Worm (Caenorhabditis elegans) whole organism, L3 larva: ENCODE measurements around the gene Y51B9A.7.

Experiments used
- R02D3.7 ChIP-seq: fragments of 150-350 bp; optimal IDR thresholded peaks from 2 replicates; lab custom pipeline; 2014; ENCODE audit warnings: missing biosample characterization, missing genetic modification characterization
- ZK546.5 ChIP-seq: sonication (generic microtip); optimal IDR thresholded peaks from 2 replicates; lab custom pipeline; 2017; ENCODE audit warnings: missing biosample characterization, missing genetic modification characterization
- ama-1 ChIP-seq: fragments of 150-350 bp; optimal IDR thresholded peaks from 2 replicates; lab custom pipeline; 2018
- ceh-28 ChIP-seq: fragments of 150-350 bp; optimal IDR thresholded peaks from 2 replicates; lab custom pipeline; 2014; ENCODE audit warnings: missing biosample characterization, missing genetic modification reagents, missing genetic modification characterization
- ceh-9 ChIP-seq: sonication (generic microtip); optimal IDR thresholded peaks from 2 replicates; lab custom pipeline; 2018; ENCODE audit warnings: missing biosample characterization, missing genetic modification characterization
- daf-12 ChIP-seq: fragments of 150-350 bp; optimal IDR thresholded peaks from 2 replicates; lab custom pipeline; 2014; ENCODE audit warnings: missing biosample characterization, missing genetic modification reagents, missing genetic modification characterization
- egl-27 ChIP-seq: sonication (generic microtip); optimal IDR thresholded peaks from 4 replicates; lab custom pipeline; 2017; ENCODE audit warnings: missing biosample characterization, missing genetic modification reagents, missing genetic modification characterization
- egl-5 ChIP-seq: fragments of 150-350 bp; optimal IDR thresholded peaks from 2 replicates; lab custom pipeline; 2017; ENCODE audit warnings: missing biosample characterization, missing genetic modification reagents, missing genetic modification characterization, inconsistent platforms
- elt-1 ChIP-seq: fragments of 150-350 bp; optimal IDR thresholded peaks from 2 replicates; lab custom pipeline; 2014; ENCODE audit warnings: missing biosample characterization, missing genetic modification characterization
- elt-2 ChIP-seq: sonication (generic microtip); optimal IDR thresholded peaks from 2 replicates; lab custom pipeline; 2016; ENCODE audit warnings: missing genetic modification reagents, mild to moderate bottlenecking, missing genetic modification characterization, missing compliant biosample characterization
- elt-3 ChIP-seq, 3 experiments: fragments of 150-350 bp in 1 of 3; sonication (generic microtip) in 2 of 3; optimal IDR thresholded peaks; 2 replicates in 2 of 3; 4 replicates in 1 of 3; lab custom pipeline; 2014 to 2017; ENCODE audit warnings: missing biosample characterization in 3 of 3, missing genetic modification characterization in 3 of 3
- eor-1 ChIP-seq, 2 experiments: fragments of 150-350 bp; optimal IDR thresholded peaks; 2 replicates each; lab custom pipeline; 2014 to 2018; ENCODE audit warnings: missing biosample characterization in 2 of 2, missing genetic modification characterization in 2 of 2
- fkh-10 ChIP-seq: sonication (generic microtip); optimal IDR thresholded peaks from 2 replicates; lab custom pipeline; 2017; ENCODE audit warnings: missing biosample characterization, missing genetic modification reagents, missing genetic modification characterization
- fkh-2 ChIP-seq: fragments of 150-350 bp; optimal IDR thresholded peaks from 2 replicates; lab custom pipeline; 2014; ENCODE audit warnings: missing biosample characterization, missing genetic modification reagents, missing genetic modification characterization
- fos-1 ChIP-seq: fragments of 150-350 bp; optimal IDR thresholded peaks from 2 replicates; lab custom pipeline; 2014; ENCODE audit warnings: missing biosample characterization, missing genetic modification characterization
- hmg-11 ChIP-seq: sonication (generic microtip); optimal IDR thresholded peaks from 2 replicates; lab custom pipeline; 2016; ENCODE audit warnings: missing genetic modification characterization, missing compliant biosample characterization
- jun-1 ChIP-seq: fragments of 150-350 bp; optimal IDR thresholded peaks from 2 replicates; lab custom pipeline; 2014; ENCODE audit warnings: missing biosample characterization, missing genetic modification reagents, missing genetic modification characterization
- lin-15B ChIP-seq: fragments of 150-350 bp; optimal IDR thresholded peaks from 2 replicates; lab custom pipeline; 2014; ENCODE audit warnings: missing biosample characterization, missing genetic modification characterization
- lin-39 ChIP-seq: fragments of 150-350 bp; optimal IDR thresholded peaks from 2 replicates; lab custom pipeline; 2018; ENCODE audit warnings: missing biosample characterization, missing genetic modification reagents, missing genetic modification characterization
- lsy-12 ChIP-seq: sonication (generic microtip); optimal IDR thresholded peaks from 2 replicates; lab custom pipeline; 2016; ENCODE audit warnings: mild to moderate bottlenecking, missing genetic modification characterization, missing compliant biosample characterization
- mdl-1 ChIP-seq: fragments of 150-350 bp; optimal IDR thresholded peaks from 2 replicates; lab custom pipeline; 2014; ENCODE audit warnings: missing biosample characterization, missing genetic modification characterization
- mml-1 ChIP-seq: fragments of 150-350 bp; sonication (generic microtip); optimal IDR thresholded peaks from 3 replicates; lab custom pipeline; 2014; ENCODE audit warnings: missing biosample characterization, missing genetic modification characterization
- nfya-1 ChIP-seq: sonication (generic microtip); optimal IDR thresholded peaks from 2 replicates; lab custom pipeline; 2017; ENCODE audit warnings: missing genetic modification characterization, mild to moderate bottlenecking, missing compliant biosample characterization, antibody characterized with exemption, moderate library complexity; ENCODE audit not compliant: insufficient read depth
- nhr-11 ChIP-seq: fragments of 150-350 bp; optimal IDR thresholded peaks from 2 replicates; lab custom pipeline; 2014; ENCODE audit warnings: missing biosample characterization, missing genetic modification characterization
- nhr-12 ChIP-seq: fragments of 150-350 bp; optimal IDR thresholded peaks from 2 replicates; lab custom pipeline; 2014; ENCODE audit warnings: missing biosample characterization, missing genetic modification characterization
- nhr-23 ChIP-seq: fragments of 150-350 bp; optimal IDR thresholded peaks from 2 replicates; lab custom pipeline; 2014; ENCODE audit warnings: missing biosample characterization, missing genetic modification reagents, missing genetic modification characterization
- nhr-25 ChIP-seq: sonication (generic microtip); optimal IDR thresholded peaks from 2 replicates; lab custom pipeline; 2017; ENCODE audit warnings: missing biosample characterization, missing genetic modification characterization
- nhr-28 ChIP-seq: fragments of 150-350 bp; optimal IDR thresholded peaks from 2 replicates; lab custom pipeline; 2014; ENCODE audit warnings: missing biosample characterization, missing genetic modification characterization
- nhr-43 ChIP-seq: sonication (generic microtip); optimal IDR thresholded peaks from 2 replicates; lab custom pipeline; 2016; ENCODE audit warnings: mild to moderate bottlenecking, missing genetic modification characterization, missing compliant biosample characterization; ENCODE audit not compliant: poor library complexity, severe bottlenecking
- nhr-67 ChIP-seq: fragments of 150-350 bp; optimal IDR thresholded peaks from 2 replicates; lab custom pipeline; 2014; ENCODE audit warnings: missing biosample characterization, missing genetic modification characterization
- nhr-77 ChIP-seq: fragments of 150-350 bp; optimal IDR thresholded peaks from 2 replicates; lab custom pipeline; 2014; ENCODE audit warnings: missing biosample characterization, missing genetic modification characterization
- pha-4 ChIP-seq: fragments of 150-350 bp; optimal IDR thresholded peaks from 2 replicates; lab custom pipeline; 2014; ENCODE audit warnings: missing biosample characterization, missing genetic modification reagents, missing genetic modification characterization
- pqm-1 ChIP-seq: fragments of 150-350 bp; optimal IDR thresholded peaks from 2 replicates; lab custom pipeline; 2017; ENCODE audit warnings: missing biosample characterization, missing genetic modification characterization, inconsistent platforms
- sea-2 ChIP-seq: fragments of 150-350 bp; sonication (generic microtip); optimal IDR thresholded peaks from 4 replicates; lab custom pipeline; 2014; ENCODE audit warnings: missing biosample characterization, missing genetic modification reagents, missing genetic modification characterization
- skn-1 ChIP-seq: fragments of 150-350 bp; optimal IDR thresholded peaks from 2 replicates; lab custom pipeline; 2014; ENCODE audit warnings: missing biosample characterization, missing genetic modification characterization
- snpc-4 ChIP-seq: fragments of 150-350 bp; optimal IDR thresholded peaks from 2 replicates; lab custom pipeline; 2014; ENCODE audit warnings: missing biosample characterization, missing genetic modification characterization
- tbx-2 ChIP-seq: sonication (generic microtip); optimal IDR thresholded peaks from 2 replicates; lab custom pipeline; 2016; ENCODE audit warnings: mild to moderate bottlenecking, missing genetic modification characterization, missing compliant biosample characterization
- unc-39 ChIP-seq: sonication (generic microtip); optimal IDR thresholded peaks from 4 replicates; lab custom pipeline; 2017; ENCODE audit warnings: missing biosample characterization, missing genetic modification characterization
- zag-1 ChIP-seq: fragments of 150-350 bp; optimal IDR thresholded peaks from 2 replicates; lab custom pipeline; 2014; ENCODE audit warnings: missing biosample characterization, missing genetic modification characterization
- ztf-11 ChIP-seq: fragments of 150-350 bp; optimal IDR thresholded peaks from 2 replicates; lab custom pipeline; 2014; ENCODE audit warnings: missing biosample characterization, missing genetic modification characterization
- ztf-4 ChIP-seq: fragments of 150-350 bp; optimal IDR thresholded peaks from 2 replicates; lab custom pipeline; 2014; ENCODE audit warnings: missing biosample characterization, missing genetic modification characterization

Y51B9A.7 gene

DNA sequence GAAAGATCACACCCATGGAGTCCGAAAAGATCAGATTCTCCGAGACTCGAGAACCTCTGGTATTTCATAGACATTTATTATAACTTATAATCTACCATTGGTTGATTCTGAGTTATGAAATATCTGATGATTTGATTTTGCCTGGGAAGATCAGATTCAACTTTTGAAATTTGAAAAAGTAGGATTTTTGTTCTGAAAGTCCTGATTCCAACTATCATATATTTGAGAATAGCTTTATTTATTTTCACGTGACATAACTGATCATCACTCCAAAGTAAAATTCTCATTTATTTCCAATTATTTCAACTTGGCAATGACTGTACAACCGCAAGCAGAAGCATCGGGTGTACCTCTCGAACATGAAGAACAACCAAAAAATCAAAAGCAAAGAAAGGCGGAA is at the start of gene Y51B9A.7:
Y51B9A.7 (plus strand) TSS at position 301 of the 400 bp plus-strand sequence.
- TF ChIP-seq fkh-2 (no peak), ztf-11 (tag; lab: Kevin White, UChicago) (no peak), elt-2 (tag; lab: Kevin White, UChicago) (no peak), nhr-23 (no peak), tbx-2 (no peak), nhr-43 (tag; lab: Kevin White, UChicago) (no peak), hmg-11 (tag; lab: Kevin White, UChicago) (no peak), jun-1 (tag; lab: Kevin White, UChicago) (no peak), pha-4 (tag; lab: Kevin White, UChicago) (no peak), fkh-10 (GFP tag; lab: Kevin White, UChicago) (no peak), nhr-28 (tag; lab: Kevin White, UChicago) (no peak), nhr-25 (tag; lab: Kevin White, UChicago) (no peak), egl-27 (no peak)

DNA sequence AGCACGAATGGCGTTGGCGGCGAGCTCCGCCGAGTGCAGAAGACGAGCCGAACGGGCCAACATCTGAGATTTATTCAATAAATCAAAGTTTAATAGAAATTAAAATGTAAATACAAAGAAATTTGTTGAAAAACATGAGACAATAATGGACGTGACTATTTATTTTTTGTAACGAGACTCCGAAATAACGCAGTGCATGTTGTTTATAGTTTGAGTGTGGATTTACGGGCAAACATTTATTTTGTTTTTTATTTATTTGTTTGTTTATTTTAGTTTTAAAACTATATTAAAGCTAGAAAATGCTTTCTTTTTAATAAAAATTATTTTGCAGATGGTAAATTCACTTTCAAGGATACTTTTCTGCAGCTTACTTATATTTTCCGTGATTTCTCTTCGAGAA is 47.2 kb upstream of the Y51B9A.7 start, which contains the start of the genes sdhb-1 and cup-15:
sdhb-1 (minus strand) TSS at position 63 of the 400 bp plus-strand sequence.
cup-15 (plus strand) TSS at position 332 of the 400 bp plus-strand sequence.
- TF ChIP-seq lin-39 (tag; lab: Kevin White, UChicago) (no peak), ceh-28 (tag; lab: Kevin White, UChicago) (no peak), elt-2 (tag; lab: Kevin White, UChicago) (peak; percentile 9), R02D3.7 (peak; percentile 75), pha-4 (tag; lab: Kevin White, UChicago) (peak; percentile 79), nhr-11 (tag; lab: Kevin White, UChicago) (no peak), lin-15B (tag; lab: Kevin White, UChicago) (no peak), hmg-11 (tag; lab: Kevin White, UChicago) (peak; percentile 24), ztf-4 (tag; lab: Kevin White, UChicago) (no peak), jun-1 (tag; lab: Kevin White, UChicago) (no peak), zag-1 (no peak), nfya-1 (tag; lab: Kevin White, UChicago) (peak; percentile 3), eor-1 (tag; optimal IDR thresholded peaks at IDR 0.05; lab: Kevin White, UChicago) (no peak)

DNA sequence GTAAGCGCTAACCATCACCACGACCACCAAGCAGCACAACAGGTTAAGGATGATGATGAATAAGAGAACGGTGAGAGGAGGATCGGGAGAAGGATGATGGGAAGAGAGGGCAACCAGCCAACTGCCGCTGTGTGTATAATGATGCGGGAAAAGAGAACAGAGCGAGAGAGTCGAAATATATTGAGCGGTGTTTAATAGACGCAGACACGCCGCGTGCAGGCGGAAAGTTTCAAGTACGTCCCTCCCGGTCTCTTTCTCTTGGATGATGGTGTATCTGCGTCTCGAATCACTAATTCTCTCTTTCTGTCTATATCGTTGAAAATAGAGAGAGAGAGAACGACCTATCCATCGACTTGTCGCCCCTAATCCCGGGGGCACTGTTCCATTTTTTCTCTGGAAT is 43.1 kb upstream of the Y51B9A.7 start:
- TF ChIP-seq tbx-2 = peak; percentile 3
- no peak for TF ChIP-seq nhr-67 (tag; lab: Kevin White, UChicago)
- peak; percentile 27 for TF ChIP-seq R02D3.7
- TF ChIP-seq elt-3 (tag; optimal IDR thresholded peaks at IDR 0.05; lab: Kevin White, UChicago) = no peak
- no peak for TF ChIP-seq fos-1 (tag; lab: Kevin White, UChicago)
- no peak for TF ChIP-seq nhr-77
- TF ChIP-seq nhr-43 (tag; lab: Kevin White, UChicago) = peak; percentile 58
- TF ChIP-seq hmg-11 (tag; lab: Kevin White, UChicago) = peak; percentile 74
- TF ChIP-seq pha-4 (tag; lab: Kevin White, UChicago) = peak; percentile 32
- TF ChIP-seq ceh-28 (tag; lab: Kevin White, UChicago) = peak; percentile 43
- no peak for TF ChIP-seq jun-1 (tag; lab: Kevin White, UChicago)
- peak; percentile 16 for TF ChIP-seq elt-2 (tag; lab: Kevin White, UChicago)
- no peak for TF ChIP-seq nhr-11 (tag; lab: Kevin White, UChicago)
- TF ChIP-seq nfya-1 (tag; lab: Kevin White, UChicago) = peak; percentile 70
- peak; percentile 27 for TF ChIP-seq lin-15B (tag; lab: Kevin White, UChicago)
- peak; percentile 77 for TF ChIP-seq nhr-23
- TF ChIP-seq sea-2 (GFP tag; lab: Kevin White, UChicago) = no peak
- no peak for TF ChIP-seq ztf-4 (tag; lab: Kevin White, UChicago)
- peak; percentile 66 for TF ChIP-seq egl-5 (tag; lab: Kevin White, UChicago)
- TF ChIP-seq mdl-1 = peak; percentile 6
- TF ChIP-seq nhr-28 (tag; lab: Kevin White, UChicago) = no peak
- TF ChIP-seq lin-39 (tag; lab: Kevin White, UChicago) = peak; percentile 63
- no peak for TF ChIP-seq daf-12 (tag; lab: Kevin White, UChicago)
- TF ChIP-seq snpc-4 = peak; percentile 64
- peak; percentile 8 for TF ChIP-seq lsy-12 (tag; lab: Kevin White, UChicago)
- TF ChIP-seq ZK546.5 (tag; lab: Kevin White, UChicago) = no peak
- no peak for TF ChIP-seq zag-1
- no peak for TF ChIP-seq ceh-9 (tag; lab: Kevin White, UChicago)

DNA sequence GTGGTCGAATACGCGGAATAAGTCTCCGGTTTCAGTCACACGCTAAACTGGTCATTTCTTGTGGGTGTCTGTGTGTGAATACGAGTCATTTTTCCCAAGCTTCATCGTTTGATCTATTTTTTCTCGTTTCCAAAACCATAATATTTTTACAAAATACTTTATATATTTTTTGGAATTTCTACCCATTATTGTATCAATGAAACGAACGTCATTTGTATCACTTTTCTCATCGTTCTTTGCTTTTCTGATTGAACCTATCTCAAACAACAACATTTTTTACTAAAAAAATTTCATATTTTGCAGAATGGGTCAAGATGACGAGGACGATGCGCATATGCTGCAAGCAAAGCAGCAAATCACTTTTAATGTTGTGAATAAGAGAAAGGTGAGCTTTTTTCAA is 41.6 kb upstream of the Y51B9A.7 start, which contains the start of gene mel-11:
mel-11 (plus strand) TSS at position 301 of the 400 bp plus-strand sequence.
- TF ChIP-seq ama-1 (lab: Kevin White, UChicago) (no peak), skn-1 (tag; lab: Kevin White, UChicago) (no peak), sea-2 (GFP tag; lab: Kevin White, UChicago) (no peak), nhr-43 (tag; lab: Kevin White, UChicago) (no peak), pqm-1 (tag; lab: Kevin White, UChicago) (no peak), elt-1 (no peak), nhr-77 (no peak), nhr-25 (tag; lab: Kevin White, UChicago) (no peak), pha-4 (tag; lab: Kevin White, UChicago) (no peak), ZK546.5 (tag; lab: Kevin White, UChicago) (no peak), nhr-67 (tag; lab: Kevin White, UChicago) (no peak), mml-1 (tag; lab: Kevin White, UChicago) (no peak), zag-1 (no peak), unc-39 (tag; lab: Kevin White, UChicago) (no peak), nhr-23 (no peak), nfya-1 (tag; lab: Kevin White, UChicago) (no peak), ztf-11 (tag; lab: Kevin White, UChicago) (no peak), nhr-12 (tag; lab: Kevin White, UChicago) (no peak)
